Fruit fly (Drosophila melanogaster): ENCODE measurements around the gene out.

The out gene

dm6 chrX:19317058-19317767 lies 4.7 kb downstream of the out start (continued):
- TF ChIP-seq D (optimal IDR thresholded peaks at IDR 0.05) = no peak
- peak; percentile 28 for TF ChIP-seq D (GFP tag; optimal IDR thresholded peaks at IDR 0.05)
- no peak for TF ChIP-seq Elba2 (GFP tag; optimal IDR thresholded peaks at IDR 0.05)
- no peak for TF ChIP-seq CG12769 (tag; optimal IDR thresholded peaks at IDR 0.05)
- peak; percentile 45; the same call in 1 of the 2 replicates for TF ChIP-seq ttk (GFP tag; IDR thresholded peaks at IDR 0.05)
- TF ChIP-seq CG16815 (GFP tag; optimal IDR thresholded peaks at IDR 0.05) = no peak
- TF ChIP-seq gsb-n (tag; optimal IDR thresholded peaks at IDR 0.05) = peak; percentile 59
- no peak for TF ChIP-seq Neu2 (GFP tag; optimal IDR thresholded peaks at IDR 0.05; ENCODE audit: borderline replicate concordance)
- TF ChIP-seq E2f2 (GFP tag; IDR thresholded peaks at IDR 0.05) = peak; percentile 38; the same call in 1 of the 2 replicates
- peak; percentile 76 for TF ChIP-seq CG18262 (tag; optimal IDR thresholded peaks at IDR 0.05)
- no peak for TF ChIP-seq CG15073 (GFP tag; optimal IDR thresholded peaks at IDR 0.05)
- TF ChIP-seq Hmx (GFP tag; optimal IDR thresholded peaks at IDR 0.05) = no peak
- TF ChIP-seq CG1024 (GFP tag; IDR thresholded peaks at IDR 0.05) = no peak
- TF ChIP-seq CG12219 (GFP tag; optimal IDR thresholded peaks at IDR 0.05) = peak; percentile 17
- TF ChIP-seq CG11398 (GFP tag; optimal IDR thresholded peaks at IDR 0.05) = no peak
- TF ChIP-seq CG10431 (GFP tag; optimal IDR thresholded peaks at IDR 0.05) = no peak
- peak; percentile 36 for TF ChIP-seq CG4424 (GFP tag; optimal IDR thresholded peaks at IDR 0.05)
- peak; percentile 65 for TF ChIP-seq Ptx1 (GFP tag; IDR thresholded peaks at IDR 0.05)
- no peak for TF ChIP-seq CG31365 (tag; optimal IDR thresholded peaks at IDR 0.05)
- TF ChIP-seq seq (GFP tag; IDR thresholded peaks at IDR 0.05) = peak; percentile 61
- peak; percentile 75 for TF ChIP-seq Fer1 (GFP tag; optimal IDR thresholded peaks at IDR 0.05)
- TF ChIP-seq CG13296 (GFP tag; optimal IDR thresholded peaks at IDR 0.05) = peak; percentile 61
- TF ChIP-seq hbn (GFP tag; IDR thresholded peaks at IDR 0.05; ENCODE audit: partially characterized antibody) = no peak
- TF ChIP-seq CG13424 (tag; optimal IDR thresholded peaks at IDR 0.05) = peak; percentile 69
- peak; percentile 74 for TF ChIP-seq CG6689 (GFP tag; IDR thresholded peaks at IDR 0.05)
- TF ChIP-seq Eip74EF (GFP tag; optimal IDR thresholded peaks at IDR 0.05) = peak in 1 of 2 experiments; percentile 55
- TF ChIP-seq CG2129 (GFP tag; IDR thresholded peaks at IDR 0.05; ENCODE audit: partially characterized antibody) = no peak
- no peak for TF ChIP-seq HLH4C (GFP tag; IDR thresholded peaks at IDR 0.05; ENCODE audit: partially characterized antibody)
- peak; percentile 2 for TF ChIP-seq D19B (GFP tag; optimal IDR thresholded peaks at IDR 0.05)
- TF ChIP-seq HLH3B (GFP tag; IDR thresholded peaks at IDR 0.05) = peak; percentile 49
- TF ChIP-seq CG42726 (GFP tag; IDR thresholded peaks at IDR 0.05; ENCODE audit: partially characterized antibody) = no peak
- no peak for TF ChIP-seq Dp (GFP tag; optimal IDR thresholded peaks at IDR 0.05)
- TF ChIP-seq CG6683 (GFP tag; optimal IDR thresholded peaks at IDR 0.05) = peak; percentile 37
- no peak for TF ChIP-seq CG4617 (GFP tag; optimal IDR thresholded peaks at IDR 0.05; ENCODE audit: borderline replicate concordance)
- peak; percentile 74 for TF ChIP-seq phol (tag; optimal IDR thresholded peaks at IDR 0.05)
- TF ChIP-seq disco-r (GFP tag; optimal IDR thresholded peaks at IDR 0.05) = no peak
- peak; percentile 58 for TF ChIP-seq CG10147 (GFP tag; optimal IDR thresholded peaks at IDR 0.05)
- TF ChIP-seq dmrt99B (tag; optimal IDR thresholded peaks at IDR 0.05) = peak; percentile 79
- TF ChIP-seq CG33213 (GFP tag; optimal IDR thresholded peaks at IDR 0.05) = no peak
- no peak for TF ChIP-seq CG11696 (GFP tag; IDR thresholded peaks at IDR 0.05)
- no peak for TF ChIP-seq CG10565 (GFP tag; optimal IDR thresholded peaks at IDR 0.05)
- no peak for TF ChIP-seq CG9609 (GFP tag; optimal IDR thresholded peaks at IDR 0.05)
- no peak for TF ChIP-seq crol (GFP tag; IDR thresholded peaks at IDR 0.05)
- TF ChIP-seq fd96Cb (tag; optimal IDR thresholded peaks at IDR 0.05) = peak; percentile 42
- peak; percentile 27; the same call in 1 of the 2 replicates for TF ChIP-seq CG10366 (GFP tag; IDR thresholded peaks at IDR 0.05)
- peak; percentile 19; the same call in 1 of the 2 replicates for TF ChIP-seq CG14441 (GFP tag; IDR thresholded peaks at IDR 0.05)
- peak; percentile 4 for TF ChIP-seq CG12942 (GFP tag; optimal IDR thresholded peaks at IDR 0.05)
- TF ChIP-seq CG1647 (GFP tag; optimal IDR thresholded peaks at IDR 0.05) = no peak
- no peak for TF ChIP-seq chinmo (GFP tag; IDR thresholded peaks at IDR 0.05; ENCODE audit: partially characterized antibody)

All from whole organism, embryonic.